Fruit fly (Drosophila melanogaster): ENCODE data around the gene CG7099.

Gene CG7099

dm6 chr2L:13370762-13371161 lies 16.6 kb upstream of the CG7099 start, which contains the start of gene ND-B22 (continued):
- TF ChIP-seq CG32532 (GFP tag; IDR thresholded peaks at IDR 0.05) = peak; percentile 57
- TF ChIP-seq NFAT (GFP tag; IDR thresholded peaks at IDR 0.05) = no peak; the same call in 1 of the 2 replicates
- TF ChIP-seq pfk (GFP tag; optimal IDR thresholded peaks at IDR 0.05) = no peak
- TF ChIP-seq wor (GFP tag; IDR thresholded peaks at IDR 0.05) = no peak
- no peak for TF ChIP-seq fd64A (GFP tag; optimal IDR thresholded peaks at IDR 0.05)
- TF ChIP-seq Bdp1 (GFP tag; optimal IDR thresholded peaks at IDR 0.05) = peak; percentile 66
- TF ChIP-seq Ets65A (GFP tag) = no peak
- TF ChIP-seq amos (GFP tag; IDR thresholded peaks at IDR 0.05; ENCODE audit: partially characterized antibody) = peak; percentile 30; the same call in 1 of the 2 replicates
- TF ChIP-seq CG7357 (GFP tag; IDR thresholded peaks at IDR 0.05) = no peak
- peak; percentile 38 to 51 for TF ChIP-seq dpn (GFP tag; optimal IDR thresholded peaks at IDR 0.05)
- TF ChIP-seq pita (GFP tag; optimal IDR thresholded peaks at IDR 0.05) = no peak
- peak; percentile 12; the same call in 1 of the 3 replicates for TF ChIP-seq CG11456 (GFP tag; IDR thresholded peaks at IDR 0.05)
- TF ChIP-seq CG17361 (GFP tag; IDR thresholded peaks at IDR 0.05) = peak; percentile 39; the same call in 1 of the 3 replicates
- TF ChIP-seq oc (tag; optimal IDR thresholded peaks at IDR 0.05) = no peak
- peak; percentile 71 for TF ChIP-seq Ets97D (GFP tag; optimal IDR thresholded peaks at IDR 0.05)
- TF ChIP-seq NfI (GFP tag; optimal IDR thresholded peaks at IDR 0.05) = peak; percentile 68
- peak; percentile 30 for TF ChIP-seq CG15269 (tag; optimal IDR thresholded peaks at IDR 0.05)
- TF ChIP-seq CG10431 (GFP tag; optimal IDR thresholded peaks at IDR 0.05) = peak; percentile 7
- no peak for TF ChIP-seq vnd (GFP tag; IDR thresholded peaks at IDR 0.05; ENCODE audit: partially characterized antibody)
- peak; percentile 8 for TF ChIP-seq Bteb2 (GFP tag; optimal IDR thresholded peaks at IDR 0.05)
- no peak for TF ChIP-seq Kr (GFP tag; optimal IDR thresholded peaks at IDR 0.05)
- TF ChIP-seq CG12104 (GFP tag; optimal IDR thresholded peaks at IDR 0.05) = no peak
- TF ChIP-seq bcd (GFP tag; optimal IDR thresholded peaks at IDR 0.05) = peak; percentile 37
- TF ChIP-seq CG32772 (GFP tag; IDR thresholded peaks at IDR 0.05) = no peak
- peak; percentile 33 for TF ChIP-seq CG34376 (GFP tag; optimal IDR thresholded peaks at IDR 0.05)
- TF ChIP-seq da (GFP tag; optimal IDR thresholded peaks at IDR 0.05) = no peak
- no peak for TF ChIP-seq grn (GFP tag; optimal IDR thresholded peaks at IDR 0.05)
- TF ChIP-seq CG15011 (GFP tag; optimal IDR thresholded peaks at IDR 0.05) = no peak
- TF ChIP-seq Nf-YB (GFP tag; optimal IDR thresholded peaks at IDR 0.05) = no peak
- TF ChIP-seq chn (GFP tag; optimal IDR thresholded peaks at IDR 0.05) = peak; percentile 30
- no peak for TF ChIP-seq CG14667 (GFP tag; IDR thresholded peaks at IDR 0.05)
- peak; percentile 88 for TF ChIP-seq Med (GFP tag)
- peak; percentile 69 for TF ChIP-seq caup (GFP tag; optimal IDR thresholded peaks at IDR 0.05; ENCODE audit: severe bottlenecking)
- TF ChIP-seq Dll (GFP tag; IDR thresholded peaks at IDR 0.05; ENCODE audit: partially characterized antibody) = peak; percentile 37; the same call in 1 of the 4 replicates
- 0 out of 2 replicates have a peak, but pooled peaks have one; percentile 24 for TF ChIP-seq Dref (GFP tag; IDR thresholded peaks at IDR 0.05)
- no peak for TF ChIP-seq CG9609 (GFP tag; optimal IDR thresholded peaks at IDR 0.05)
- TF ChIP-seq CG11695 (GFP tag; IDR thresholded peaks at IDR 0.05) = no peak
- no peak for TF ChIP-seq E2f1 (GFP tag; IDR thresholded peaks at IDR 0.05)
- TF ChIP-seq aop (GFP tag; IDR thresholded peaks at IDR 0.05) = no peak
- TF ChIP-seq ash1 (GFP tag; optimal IDR thresholded peaks at IDR 0.05) = no peak
- TF ChIP-seq pnt (GFP tag; optimal IDR thresholded peaks at IDR 0.05) = no peak
- TF ChIP-seq sob (GFP tag; IDR thresholded peaks at IDR 0.05) = peak; percentile 66
- TF ChIP-seq CG8089 (GFP tag; optimal IDR thresholded peaks at IDR 0.05) = no peak
- peak; percentile 16; the same call in 1 of the 3 replicates for TF ChIP-seq CG7963 (GFP tag; IDR thresholded peaks at IDR 0.05; ENCODE audit: partially characterized antibody)
- no peak for TF ChIP-seq tio (GFP tag; optimal IDR thresholded peaks at IDR 0.05)
- TF ChIP-seq Mad (GFP tag; optimal IDR thresholded peaks at IDR 0.05) = no peak
- TF ChIP-seq CG9932 (GFP tag; IDR thresholded peaks at IDR 0.05) = peak; percentile 70
- TF ChIP-seq odd (GFP tag; optimal IDR thresholded peaks at IDR 0.05) = peak; percentile 32
- TF ChIP-seq onecut (GFP tag; IDR thresholded peaks at IDR 0.05) = no peak
- no peak for TF ChIP-seq sisA (GFP tag; IDR thresholded peaks at IDR 0.05)
- no peak for TF ChIP-seq gcm (GFP tag; optimal IDR thresholded peaks at IDR 0.05)

Measured in whole organism, embryonic.